Fruit fly (Drosophila melanogaster) whole organism, embryonic: Measurements from ENCODE around the gene Rok.
A peak's percentile ranks its signal among the peaks of the same experiment; 100 is the strongest.

ENCODE experiments used
- Abd-B ChIP-seq: fragments of 200-800 bp; sonication (Bioruptor generic); optimal IDR thresholded peaks from 2 replicates; lab custom pipeline; 2018; ENCODE audit warnings: missing biosample characterization, mild to moderate bottlenecking, missing genetic modification characterization, moderate library complexity
- Atf6 ChIP-seq: fragments of 200-800 bp; sonication (Bioruptor generic); IDR thresholded peaks from 2 replicates; pipeline ENCODE4 v1.3.6; 2022; ENCODE audit warnings: missing biosample characterization, missing genetic modification characterization
- Bgb ChIP-seq: fragments of 200-800 bp; sonication (Bioruptor generic); IDR thresholded peaks from 2 replicates; pipeline ENCODE4 v1.3.6; 2022; ENCODE audit warnings: missing biosample characterization, missing genetic modification characterization; ENCODE audit not compliant: partially characterized antibody
- CG10654 ChIP-seq: fragments of 200-800 bp; sonication (Bioruptor generic); optimal IDR thresholded peaks from 2 replicates; lab custom pipeline; 2016; ENCODE audit warnings: missing biosample characterization, missing genetic modification characterization
- CG12299 ChIP-seq: fragments of 200-800 bp; sonication (Bioruptor generic); optimal IDR thresholded peaks from 2 replicates; lab custom pipeline; 2018; ENCODE audit warnings: missing biosample characterization, mild to moderate bottlenecking, missing genetic modification characterization
- CG12659 ChIP-seq: fragments of 200-800 bp; sonication (Bioruptor generic); optimal IDR thresholded peaks from 3 replicates; lab custom pipeline; 2017; ENCODE audit warnings: mild to moderate bottlenecking, missing biosample characterization, missing genetic modification reagents, missing genetic modification characterization
- CG13424 ChIP-seq: fragments of 200-800 bp; sonication (Bioruptor generic); optimal IDR thresholded peaks from 2 replicates; lab custom pipeline; 2019; ENCODE audit warnings: missing biosample characterization, mild to moderate bottlenecking, missing genetic modification characterization, moderate library complexity
- CG13894 ChIP-seq: fragments of 200-800 bp; sonication (Bioruptor generic); optimal IDR thresholded peaks from 3 replicates; lab custom pipeline; 2018; ENCODE audit warnings: missing biosample characterization, mild to moderate bottlenecking, missing genetic modification characterization, moderate library complexity
- CG15011 ChIP-seq: fragments of 200-800 bp; sonication (Bioruptor generic); optimal IDR thresholded peaks from 3 replicates; lab custom pipeline; 2018; ENCODE audit warnings: missing biosample characterization, mild to moderate bottlenecking, missing genetic modification characterization
- CG18262 ChIP-seq: fragments of 200-800 bp; optimal IDR thresholded peaks from 3 replicates; lab custom pipeline; 2019; ENCODE audit warnings: missing biosample characterization, mild to moderate bottlenecking, missing genetic modification characterization, moderate library complexity
- CG2120 ChIP-seq: fragments of 200-800 bp; sonication (Bioruptor generic); optimal IDR thresholded peaks from 3 replicates; lab custom pipeline; 2016; ENCODE audit warnings: missing biosample characterization, missing genetic modification characterization
- CG2712 ChIP-seq: fragments of 200-800 bp; optimal IDR thresholded peaks from 3 replicates; lab custom pipeline; 2019; ENCODE audit warnings: missing biosample characterization, mild to moderate bottlenecking, missing genetic modification characterization, moderate library complexity
- CG30403 ChIP-seq: fragments of 200-800 bp; sonication (Bioruptor generic); optimal IDR thresholded peaks from 3 replicates; lab custom pipeline; 2016; ENCODE audit warnings: missing biosample characterization, missing genetic modification characterization
- CG3281 ChIP-seq: fragments of 200-800 bp; sonication (Bioruptor generic); optimal IDR thresholded peaks from 3 replicates; lab custom pipeline; 2017; ENCODE audit warnings: missing biosample characterization, mild to moderate bottlenecking, missing genetic modification characterization
- CG34376 ChIP-seq: fragments of 200-800 bp; sonication (Bioruptor generic); optimal IDR thresholded peaks from 2 replicates; lab custom pipeline; 2018; ENCODE audit warnings: missing biosample characterization, mild to moderate bottlenecking, missing genetic modification characterization
- CG7963 ChIP-seq: fragments of 200-800 bp; sonication (Bioruptor generic); IDR thresholded peaks from 3 replicates; pipeline ENCODE4 v1.3.6; 2022; ENCODE audit warnings: missing biosample characterization, missing genetic modification characterization; ENCODE audit not compliant: partially characterized antibody
- CG8944 ChIP-seq: fragments of 200-800 bp; sonication (Bioruptor generic); optimal IDR thresholded peaks from 3 replicates; lab custom pipeline; 2016; ENCODE audit warnings: missing biosample characterization, missing genetic modification characterization
- CoRest ChIP-seq: fragments of 200-800 bp; sonication (Bioruptor generic); optimal IDR thresholded peaks from 3 replicates; lab custom pipeline; 2018; ENCODE audit warnings: missing biosample characterization, mild to moderate bottlenecking, missing genetic modification characterization, moderate library complexity
- Dbx ChIP-seq: fragments of 200-800 bp; sonication (Bioruptor generic); IDR thresholded peaks from 3 replicates; pipeline ENCODE4 v1.3.6; 2022; ENCODE audit warnings: missing biosample characterization, missing genetic modification characterization
- Eip74EF ChIP-seq, 2 experiments: fragments of 200-800 bp in 1 of 2; fragments of >200 bp in 1 of 2; sonication (Bioruptor generic) in 1 of 2; optimal IDR thresholded peaks; 2 replicates each; lab custom pipeline; 2017 to 2019; ENCODE audit warnings: missing biosample characterization in 2 of 2, missing genetic modification characterization in 2 of 2, mild to moderate bottlenecking in 1 of 2, moderate library complexity in 1 of 2
- HHEX ChIP-seq: fragments of 200-800 bp; sonication (Bioruptor generic); optimal IDR thresholded peaks from 3 replicates; lab custom pipeline; 2017; ENCODE audit warnings: missing biosample characterization, mild to moderate bottlenecking, missing genetic modification characterization, missing genetic modification reagents
- Hr3 ChIP-seq: fragments of 200-800 bp; sonication (Bioruptor generic); optimal IDR thresholded peaks from 3 replicates; lab custom pipeline; 2016; ENCODE audit warnings: missing biosample characterization, missing genetic modification characterization
- Lim3 ChIP-seq: fragments of 200-800 bp; sonication (Bioruptor generic); IDR thresholded peaks from 2 replicates; pipeline ENCODE4 v1.3.6; 2022; ENCODE audit warnings: missing biosample characterization, missing genetic modification characterization
- Mad ChIP-seq: fragments of 200-800 bp; sonication (Bioruptor generic); optimal IDR thresholded peaks from 2 replicates; lab custom pipeline; 2016; ENCODE audit warnings: missing biosample characterization, missing genetic modification characterization
- Max ChIP-seq: fragments of 200-800 bp; sonication (Bioruptor generic); optimal IDR thresholded peaks from 2 replicates; lab custom pipeline; 2016; ENCODE audit warnings: missing biosample characterization, mild to moderate bottlenecking, missing genetic modification characterization
- Med ChIP-seq: fragments of 200-800 bp; sonication (Bioruptor generic); peaks from one replicate; lab custom pipeline; 2016; ENCODE audit warnings: missing biosample characterization, missing genetic modification characterization, mild to moderate bottlenecking, inconsistent platforms, moderate library complexity
- Spps ChIP-seq: fragments of 200-800 bp; sonication (Bioruptor generic); optimal IDR thresholded peaks from 2 replicates; lab custom pipeline; 2018; ENCODE audit warnings: missing biosample characterization, mild to moderate bottlenecking, missing genetic modification characterization
- Xbp1 ChIP-seq: fragments of 200-800 bp; sonication (Bioruptor generic); optimal IDR thresholded peaks from 3 replicates; lab custom pipeline; 2016; ENCODE audit warnings: missing biosample characterization, mild to moderate bottlenecking, missing genetic modification characterization
- Xrp1 ChIP-seq: fragments of 200-800 bp; sonication (Bioruptor generic); IDR thresholded peaks from 2 replicates; pipeline ENCODE4 v1.3.6; 2022; ENCODE audit warnings: missing biosample characterization, missing genetic modification characterization
- ara ChIP-seq: fragments of 200-800 bp; sonication (Bioruptor generic); IDR thresholded peaks from 2 replicates; pipeline ENCODE4 v1.3.6; 2022; ENCODE audit warnings: missing biosample characterization, missing genetic modification characterization
- bcd ChIP-seq: fragments of 200-800 bp; sonication (Bioruptor generic); optimal IDR thresholded peaks from 2 replicates; lab custom pipeline; 2017; ENCODE audit warnings: missing biosample characterization, mild to moderate bottlenecking, missing genetic modification characterization
- bigmax ChIP-seq: fragments of 200-800 bp; sonication (Bioruptor generic); optimal IDR thresholded peaks from 2 replicates; lab custom pipeline; 2018; ENCODE audit warnings: missing biosample characterization, mild to moderate bottlenecking, missing genetic modification characterization
- caup ChIP-seq: fragments of 200-800 bp; sonication (Bioruptor generic); optimal IDR thresholded peaks from 3 replicates; lab custom pipeline; 2017; ENCODE audit warnings: missing biosample characterization, mild to moderate bottlenecking, missing genetic modification characterization, moderate library complexity; ENCODE audit not compliant: severe bottlenecking
- cg ChIP-seq: fragments of 200-800 bp; sonication (Bioruptor generic); optimal IDR thresholded peaks from 3 replicates; lab custom pipeline; 2019; ENCODE audit warnings: missing biosample characterization, mild to moderate bottlenecking, missing genetic modification characterization, moderate library complexity
- chinmo ChIP-seq: fragments of 200-800 bp; sonication (Bioruptor generic); IDR thresholded peaks from 4 replicates; pipeline ENCODE4 v1.3.6; 2022; ENCODE audit warnings: missing biosample characterization, missing genetic modification characterization; ENCODE audit not compliant: partially characterized antibody
- dpn ChIP-seq, 2 experiments: fragments of 200-800 bp; sonication (Bioruptor generic); optimal IDR thresholded peaks; 3 replicates each; lab custom pipeline; 2016; ENCODE audit warnings: missing biosample characterization in 2 of 2, missing genetic modification characterization in 2 of 2
- eve ChIP-seq, 2 experiments: fragments of >200 bp; optimal IDR thresholded peaks; 2 replicates each; lab custom pipeline; 2017; ENCODE audit warnings: missing biosample characterization in 2 of 2, missing genetic modification characterization in 2 of 2
- ewg ChIP-seq: fragments of 200-800 bp; sonication (Bioruptor generic); optimal IDR thresholded peaks from 3 replicates; lab custom pipeline; 2017; ENCODE audit warnings: mild to moderate bottlenecking, missing biosample characterization, missing genetic modification reagents, missing genetic modification characterization
- fd102C ChIP-seq: fragments of 200-800 bp; sonication (Bioruptor generic); optimal IDR thresholded peaks from 2 replicates; lab custom pipeline; 2018; ENCODE audit warnings: missing biosample characterization, mild to moderate bottlenecking, missing genetic modification characterization, moderate library complexity
- h ChIP-seq: fragments of >200 bp; optimal IDR thresholded peaks from 2 replicates; lab custom pipeline; 2017
- ind ChIP-seq: fragments of 200-800 bp; sonication (Bioruptor generic); optimal IDR thresholded peaks from 3 replicates; lab custom pipeline; 2016; ENCODE audit warnings: missing biosample characterization, missing genetic modification characterization
- nau ChIP-seq: fragments of 200-800 bp; sonication (Bioruptor generic); optimal IDR thresholded peaks from 3 replicates; lab custom pipeline; 2017; ENCODE audit warnings: missing biosample characterization, mild to moderate bottlenecking, missing genetic modification characterization, missing genetic modification reagents
- nmo ChIP-seq: fragments of 200-800 bp; sonication (Bioruptor generic); optimal IDR thresholded peaks from 2 replicates; lab custom pipeline; 2018; ENCODE audit warnings: missing biosample characterization, mild to moderate bottlenecking, missing genetic modification characterization, moderate library complexity
- row ChIP-seq: fragments of 200-800 bp; sonication (Bioruptor generic); IDR thresholded peaks from 3 replicates; pipeline ENCODE4 v1.3.6; 2022; ENCODE audit warnings: missing biosample characterization, missing genetic modification characterization
- scrt ChIP-seq: fragments of 200-800 bp; sonication (Bioruptor generic); optimal IDR thresholded peaks from 2 replicates; lab custom pipeline; 2018; ENCODE audit warnings: missing biosample characterization, mild to moderate bottlenecking, missing genetic modification characterization, moderate library complexity
- sens ChIP-seq: fragments of 200-800 bp; sonication (Bioruptor generic); peaks from one replicate; lab custom pipeline; 2016; ENCODE audit warnings: missing biosample characterization, missing genetic modification characterization
- sisA ChIP-seq: fragments of 200-800 bp; sonication (Bioruptor generic); IDR thresholded peaks from 2 replicates; pipeline ENCODE4 v1.3.6; 2022; ENCODE audit warnings: missing biosample characterization, missing genetic modification characterization
- tap ChIP-seq: fragments of 200-800 bp; optimal IDR thresholded peaks from 3 replicates; lab custom pipeline; 2019; ENCODE audit warnings: missing biosample characterization, mild to moderate bottlenecking, missing genetic modification characterization, moderate library complexity
- vvl ChIP-seq: fragments of 200-800 bp; sonication (Bioruptor generic); IDR thresholded peaks from 2 replicates; pipeline ENCODE4 v1.3.6; 2022; ENCODE audit warnings: missing biosample characterization, missing genetic modification characterization
- zen2 ChIP-seq: fragments of 200-800 bp; sonication (Bioruptor generic); IDR thresholded peaks from 3 replicates; pipeline ENCODE4 v1.3.6; 2022; ENCODE audit warnings: missing biosample characterization, missing genetic modification characterization; ENCODE audit not compliant: partially characterized antibody

Gene Rok

DNA sequence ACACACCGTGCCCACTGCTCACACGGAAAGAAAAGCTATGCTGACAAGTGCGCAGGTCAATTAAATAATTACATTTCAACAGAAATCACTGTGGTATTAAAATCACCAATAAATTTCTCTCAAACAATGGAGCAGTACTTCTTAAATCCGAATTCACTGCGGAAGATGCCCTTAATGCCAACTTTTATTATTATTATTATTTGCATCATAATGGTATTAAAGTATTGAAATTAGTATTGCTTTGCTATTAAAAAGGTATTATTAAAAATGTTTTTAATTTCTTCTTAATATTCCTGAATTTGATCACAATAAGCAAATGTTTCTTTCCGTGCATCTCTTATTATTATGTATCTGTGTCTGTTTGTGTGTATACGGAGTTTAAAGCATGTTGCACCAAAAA is 57.2 kb downstream of the Rok start (continued):
- peak; percentile 25 for TF ChIP-seq CG15011 (GFP tag; lab: Kevin White, UChicago)
- TF ChIP-seq CG2120 (GFP tag; lab: Kevin White, UChicago): peak; percentile 48
- TF ChIP-seq caup (GFP tag; lab: Kevin White, UChicago): peak; percentile 52
- TF ChIP-seq CG13424 (tag; lab: Kevin White, UChicago): peak; percentile 61
- TF ChIP-seq cg (GFP tag; lab: Kevin White, UChicago): no peak
- no peak for TF ChIP-seq Mad (GFP tag; lab: Kevin White, UChicago)
- peak; percentile 74 for TF ChIP-seq sens (GFP tag; lab: Kevin White, UChicago)
- TF ChIP-seq Dbx: 0 out of 3 replicates have a peak, but pooled peaks have one; percentile 36
- peak; percentile 7; the same call in 1 of the 2 replicates for TF ChIP-seq Xrp1 (GFP tag; lab: Robert Waterston, UW)
- 0 out of 2 replicates have a peak, but pooled peaks have one; percentile 39 for TF ChIP-seq ara (GFP tag; lab: Robert Waterston, UW)
- peak; percentile 36 for TF ChIP-seq Hr3 (GFP tag; lab: Kevin White, UChicago)
- 0 out of 2 replicates have a peak, but pooled peaks have one; percentile 18 for TF ChIP-seq vvl (GFP tag; lab: Robert Waterston, UW)
- TF ChIP-seq Spps (tag; lab: Kevin White, UChicago): no peak
- TF ChIP-seq CG34376 (GFP tag; lab: Kevin White, UChicago): no peak
- TF ChIP-seq CG8944 (GFP tag; lab: Kevin White, UChicago): no peak
- TF ChIP-seq Xbp1 (GFP tag; lab: Kevin White, UChicago): peak; percentile 47
- peak; percentile 35 for TF ChIP-seq Abd-B (GFP tag; lab: Kevin White, UChicago)
- peak; percentile 8 for TF ChIP-seq scrt (GFP tag; lab: Kevin White, UChicago)
- TF ChIP-seq nau (GFP tag; lab: Kevin White, UChicago): peak; percentile 39
- TF ChIP-seq CG30403 (GFP tag; lab: Kevin White, UChicago): peak; percentile 53
- TF ChIP-seq nmo (GFP tag; lab: Kevin White, UChicago): peak; percentile 53
- TF ChIP-seq Med (GFP tag; lab: Kevin White, UChicago): peak; percentile 47
- peak; percentile 35 for TF ChIP-seq bcd (GFP tag; lab: Kevin White, UChicago)
- peak in 1 of 2 experiments; percentile 11 for TF ChIP-seq dpn (GFP tag; optimal IDR thresholded peaks at IDR 0.05; lab: Kevin White, UChicago)
- peak; percentile 26 for TF ChIP-seq CG12299
- peak; percentile 36; the same call in 1 of the 2 replicates for TF ChIP-seq sisA
- peak; percentile 28 for TF ChIP-seq ind
- peak; percentile 61 for TF ChIP-seq CoRest (tag; lab: Kevin White, UChicago)
- TF ChIP-seq eve (GFP tag; optimal IDR thresholded peaks at IDR 0.05; lab: Kevin White, UChicago): peak in 1 of 2 experiments; percentile 71
- TF ChIP-seq CG12659 (GFP tag; lab: Kevin White, UChicago): peak; percentile 16
- TF ChIP-seq Lim3 (GFP tag; lab: Robert Waterston, UW): no peak
- TF ChIP-seq fd102C (GFP tag; lab: Kevin White, UChicago): no peak
- TF ChIP-seq h (lab: Kevin White, UChicago): no peak
- peak; percentile 65 for TF ChIP-seq CG3281 (GFP tag; lab: Kevin White, UChicago)
- TF ChIP-seq CG18262: peak; percentile 45
- TF ChIP-seq CG2712 (tag; lab: Kevin White, UChicago): peak; percentile 55
- no peak for TF ChIP-seq bigmax
- TF ChIP-seq Eip74EF (GFP tag; optimal IDR thresholded peaks at IDR 0.05; lab: Kevin White, UChicago): peak in 1 of 2 experiments; percentile 34
- no peak for TF ChIP-seq zen2 (GFP tag; lab: Robert Waterston, UW)
- no peak for TF ChIP-seq CG13894 (tag; lab: Kevin White, UChicago)
- peak; percentile 18 for TF ChIP-seq ewg (GFP tag; lab: Kevin White, UChicago)
- peak; percentile 4 for TF ChIP-seq tap
- TF ChIP-seq Bgb (GFP tag; lab: Robert Waterston, UW): no peak
- TF ChIP-seq HHEX (GFP tag; lab: Kevin White, UChicago): peak; percentile 37
- peak; percentile 54; the same call in 2 of the 3 replicates for TF ChIP-seq row (GFP tag; lab: Robert Waterston, UW)
- TF ChIP-seq chinmo (GFP tag; lab: Robert Waterston, UW): no peak
- peak; percentile 20 for TF ChIP-seq CG10654
- 0 out of 2 replicates have a peak, but pooled peaks have one; percentile 14 for TF ChIP-seq Atf6
- TF ChIP-seq Max (GFP tag; lab: Kevin White, UChicago): peak; percentile 8
- no peak for TF ChIP-seq CG7963
